Worm (Caenorhabditis elegans) whole organism, young adult: ENCODE measurements around the gene ZK546.19.

ENCODE experiments used
- C06A6.2 ChIP-seq: fragments of 200-800 bp; sonication (Bioruptor generic); conservative IDR thresholded peaks from 2 replicates; pipeline ENCODE4 v1.3.6; 2022; ENCODE audit warnings: missing genetic modification characterization, missing compliant biosample characterization
- C17E4.6 ChIP-seq: fragments of 200-800 bp; sonication (Bioruptor generic); IDR thresholded peaks from 2 replicates; pipeline ENCODE4 v1.3.6; 2022; ENCODE audit warnings: missing genetic modification reagents, missing genetic modification characterization, missing compliant biosample characterization
- F22D6.2 ChIP-seq: sonication (generic microtip); optimal IDR thresholded peaks from 2 replicates; lab custom pipeline; 2016; ENCODE audit warnings: mild to moderate bottlenecking, missing genetic modification characterization, missing compliant biosample characterization
- F33H1.4 ChIP-seq: fragments of 200-800 bp; sonication (Bioruptor generic); IDR thresholded peaks from 2 replicates; pipeline ENCODE4 v1.3.6; 2022; ENCODE audit warnings: missing genetic modification reagents, missing genetic modification characterization, missing compliant biosample characterization
- F37B4.10 ChIP-seq: fragments of 200-800 bp; sonication (Bioruptor generic); IDR thresholded peaks from 2 replicates; pipeline ENCODE4 v1.3.6; 2022; ENCODE audit warnings: missing genetic modification characterization, missing compliant biosample characterization
- F39B2.1 ChIP-seq: fragments of 200-800 bp; sonication (Bioruptor generic); IDR thresholded peaks from 2 replicates; pipeline ENCODE4 v1.3.6; 2022; ENCODE audit warnings: missing genetic modification reagents, missing genetic modification characterization, missing compliant biosample characterization
- K11D2.4 ChIP-seq: fragments of 200-800 bp; sonication (Bioruptor generic); IDR thresholded peaks from 2 replicates; pipeline ENCODE4 v1.3.6; 2022; ENCODE audit warnings: missing genetic modification reagents, missing genetic modification characterization, missing compliant biosample characterization
- K12H6.12 ChIP-seq: fragments of 200-800 bp; sonication (Bioruptor generic); optimal IDR thresholded peaks from 2 replicates; lab custom pipeline; 2018; ENCODE audit warnings: mild to moderate bottlenecking, missing genetic modification characterization, missing compliant biosample characterization
- T26A5.8 ChIP-seq: sonication (generic microtip); optimal IDR thresholded peaks from 2 replicates; lab custom pipeline; 2016; ENCODE audit warnings: missing genetic modification characterization, missing compliant biosample characterization
- Y53F4B.3 ChIP-seq: fragments of 200-800 bp; sonication (Bioruptor generic); IDR thresholded peaks from 2 replicates; pipeline ENCODE4 v1.3.6; 2022; ENCODE audit warnings: missing genetic modification reagents, missing genetic modification characterization, missing compliant biosample characterization
- Y67H2A.10 ChIP-seq: fragments of 200-800 bp; sonication (Bioruptor generic); conservative IDR thresholded peaks from 2 replicates; pipeline ENCODE4 v1.3.6; 2022; ENCODE audit warnings: missing genetic modification reagents, missing genetic modification characterization, missing compliant biosample characterization
- aptf-3 ChIP-seq: fragments of 200-800 bp; sonication (Bioruptor generic); IDR thresholded peaks from 2 replicates; pipeline ENCODE4 v1.3.6; 2022; ENCODE audit warnings: missing genetic modification characterization, missing compliant biosample characterization
- atf-7 ChIP-seq: sonication (generic microtip); optimal IDR thresholded peaks from 2 replicates; lab custom pipeline; 2017; ENCODE audit warnings: mild to moderate bottlenecking, missing genetic modification characterization, missing compliant biosample characterization
- athp-1 ChIP-seq: sonication (generic microtip); optimal IDR thresholded peaks from 2 replicates; lab custom pipeline; 2017; ENCODE audit warnings: mild to moderate bottlenecking, missing genetic modification characterization, missing compliant biosample characterization
- attf-3 ChIP-seq: fragments of 200-800 bp; sonication (Bioruptor generic); conservative IDR thresholded peaks from 2 replicates; pipeline ENCODE4 v1.3.6; 2022; ENCODE audit warnings: missing genetic modification reagents, missing genetic modification characterization, missing compliant biosample characterization
- attf-5 ChIP-seq: fragments of 200-800 bp; sonication (Bioruptor generic); optimal IDR thresholded peaks from 2 replicates; lab custom pipeline; 2018; ENCODE audit warnings: mild to moderate bottlenecking, missing genetic modification characterization, missing compliant biosample characterization
- attf-6 ChIP-seq: fragments of 200-800 bp; sonication (Bioruptor generic); IDR thresholded peaks from 2 replicates; pipeline ENCODE4 v1.3.6; 2022; ENCODE audit warnings: missing genetic modification reagents, missing genetic modification characterization, missing compliant biosample characterization
- bed-1 ChIP-seq: fragments of 200-800 bp; sonication (Bioruptor generic); IDR thresholded peaks from 2 replicates; pipeline ENCODE4 v1.3.6; 2022; ENCODE audit warnings: missing genetic modification reagents, missing genetic modification characterization, missing compliant biosample characterization
- bed-2 ChIP-seq: fragments of 200-800 bp; sonication (Bioruptor generic); IDR thresholded peaks from 2 replicates; pipeline ENCODE4 v1.3.6; 2022; ENCODE audit warnings: missing genetic modification reagents, missing genetic modification characterization, missing compliant biosample characterization
- cebp-1 ChIP-seq, 2 experiments: fragments of 200-800 bp in 1 of 2; sonication (Bioruptor generic) in 1 of 2; sonication (generic microtip) in 1 of 2; IDR thresholded peaks in 1 of 2; optimal IDR thresholded peaks in 1 of 2; 2 replicates each; pipeline versions ENCODE4 v1.3.6 to Lab custom; 2017 to 2022; ENCODE audit warnings: missing compliant biosample characterization in 2 of 2, missing genetic modification characterization in 2 of 2, mild to moderate bottlenecking in 1 of 2, missing genetic modification reagents in 1 of 2, moderate library complexity in 1 of 2
- ceh-40 ChIP-seq: fragments of 200-800 bp; sonication (Bioruptor generic); IDR thresholded peaks from 2 replicates; pipeline ENCODE4 v1.3.6; 2022; ENCODE audit warnings: missing genetic modification characterization, missing compliant biosample characterization
- ceh-58 ChIP-seq: fragments of 200-800 bp; sonication (Bioruptor generic); IDR thresholded peaks from 2 replicates; pipeline ENCODE4 v1.3.6; 2022; ENCODE audit warnings: missing genetic modification characterization, missing compliant biosample characterization
- chd-7 ChIP-seq: sonication (generic microtip); optimal IDR thresholded peaks from 2 replicates; lab custom pipeline; 2016; ENCODE audit warnings: mild to moderate bottlenecking, missing genetic modification characterization, moderate library complexity, missing compliant biosample characterization
- dpl-1 ChIP-seq: fragments of 150-350 bp; optimal IDR thresholded peaks from 2 replicates; lab custom pipeline; 2014; ENCODE audit warnings: missing biosample characterization, missing genetic modification reagents, missing genetic modification characterization
- efl-1 ChIP-seq: fragments of 150-350 bp; optimal IDR thresholded peaks from 2 replicates; lab custom pipeline; 2014; ENCODE audit warnings: missing biosample characterization, missing genetic modification reagents, missing genetic modification characterization
- egrh-3 ChIP-seq: fragments of 200-800 bp; sonication (Bioruptor generic); IDR thresholded peaks from 2 replicates; pipeline ENCODE4 v1.3.6; 2022; ENCODE audit warnings: missing genetic modification reagents, missing genetic modification characterization, missing compliant biosample characterization
- him-1 ChIP-seq: sonication (generic microtip); optimal IDR thresholded peaks from 2 replicates; lab custom pipeline; 2016; ENCODE audit warnings: missing genotype, missing genetic modification reagents, missing genetic modification characterization, missing compliant biosample characterization
- hmg-1.2 ChIP-seq: fragments of 200-800 bp; sonication (Bioruptor generic); IDR thresholded peaks from 2 replicates; pipeline ENCODE4 v1.3.6; 2022; ENCODE audit warnings: missing genetic modification reagents, missing genetic modification characterization, missing compliant biosample characterization
- hrde-1 ChIP-seq: sonication (generic microtip); optimal IDR thresholded peaks from 2 replicates; lab custom pipeline; 2016; ENCODE audit warnings: missing genetic modification characterization, mild to moderate bottlenecking, missing compliant biosample characterization, moderate library complexity, missing genotype, missing genetic modification reagents, borderline replicate concordance
- lin-35 ChIP-seq, 3 experiments: fragments of 150-350 bp in 2 of 3; sonication (generic microtip) in 1 of 3; optimal IDR thresholded peaks; 2 replicates each; lab custom pipeline; 2014 to 2018; ENCODE audit warnings: missing biosample characterization in 3 of 3, missing genetic modification characterization in 3 of 3, missing genetic modification reagents in 3 of 3
- lir-1 ChIP-seq: fragments of 200-800 bp; sonication (Bioruptor generic); conservative IDR thresholded peaks from 2 replicates; pipeline ENCODE4 v1.3.6; 2022; ENCODE audit warnings: missing genetic modification reagents, missing genetic modification characterization, missing compliant biosample characterization
- lsl-1 ChIP-seq: fragments of 200-800 bp; sonication (Bioruptor generic); optimal IDR thresholded peaks from 2 replicates; lab custom pipeline; 2018; ENCODE audit warnings: mild to moderate bottlenecking, missing genetic modification characterization, moderate library complexity, missing compliant biosample characterization
- lsy-27 ChIP-seq: sonication (generic microtip); optimal IDR thresholded peaks from 2 replicates; lab custom pipeline; 2017; ENCODE audit warnings: missing genetic modification characterization, mild to moderate bottlenecking, missing compliant biosample characterization, antibody characterized with exemption, missing genotype, borderline replicate concordance; ENCODE audit not compliant: insufficient read depth
- madf-10 ChIP-seq: sonication (generic microtip); optimal IDR thresholded peaks from 2 replicates; lab custom pipeline; 2016; ENCODE audit warnings: mild to moderate bottlenecking, missing genetic modification characterization, missing compliant biosample characterization
- madf-3 ChIP-seq: fragments of 200-800 bp; sonication (Bioruptor generic); IDR thresholded peaks from 2 replicates; pipeline ENCODE4 v1.3.6; 2022; ENCODE audit warnings: missing genetic modification reagents, missing genetic modification characterization, missing compliant biosample characterization
- madf-6 ChIP-seq: fragments of 200-800 bp; sonication (Bioruptor generic); IDR thresholded peaks from 2 replicates; pipeline ENCODE4 v1.3.6; 2022; ENCODE audit warnings: missing genetic modification reagents, missing genetic modification characterization, missing compliant biosample characterization
- mel-28 ChIP-seq: sonication (generic microtip); optimal IDR thresholded peaks from 2 replicates; lab custom pipeline; 2016; ENCODE audit warnings: borderline replicate concordance, mild to moderate bottlenecking, missing genetic modification characterization, missing compliant biosample characterization
- pha-4 ChIP-seq: fragments of 150-350 bp; sonication (generic microtip); optimal IDR thresholded peaks from 2 replicates; lab custom pipeline; 2014; ENCODE audit warnings: missing biosample characterization, missing genetic modification reagents, missing genetic modification characterization
- rec-8 ChIP-seq, 2 experiments: sonication (generic microtip); optimal IDR thresholded peaks; 2 replicates each; lab custom pipeline; 2016; ENCODE audit warnings: mild to moderate bottlenecking in 2 of 2, missing genetic modification characterization in 2 of 2, missing genetic modification reagents in 2 of 2, missing genotype in 2 of 2, missing biosample characterization in 1 of 2, missing compliant biosample characterization in 1 of 2, moderate library complexity in 1 of 2
- rpc-1 ChIP-seq, 2 experiments: fragments of 150-350 bp in 1 of 2; sonication (generic microtip) in 1 of 2; optimal IDR thresholded peaks; 2 replicates each; lab custom pipeline; 2014 to 2018; ENCODE audit warnings: missing biosample characterization in 1 of 2, missing genetic modification characterization in 1 of 2, missing genetic modification reagents in 1 of 2, missing genotype in 1 of 2
- sdz-38 ChIP-seq: sonication (generic microtip); optimal IDR thresholded peaks from 2 replicates; lab custom pipeline; 2016; ENCODE audit warnings: missing genotype, missing genetic modification characterization, missing compliant biosample characterization
- sea-2 ChIP-seq: fragments of 200-800 bp; sonication (Bioruptor generic); IDR thresholded peaks from 2 replicates; pipeline ENCODE4 v1.3.6; 2022; ENCODE audit warnings: missing genetic modification characterization, missing compliant biosample characterization
- somi-1 ChIP-seq: fragments of 200-800 bp; sonication (Bioruptor generic); optimal IDR thresholded peaks from 2 replicates; lab custom pipeline; 2018; ENCODE audit warnings: mild to moderate bottlenecking, missing genetic modification characterization, missing compliant biosample characterization
- unc-62 ChIP-seq: fragments of 150-350 bp; optimal IDR thresholded peaks from 2 replicates; lab custom pipeline; 2014; ENCODE audit warnings: missing biosample characterization, missing genetic modification reagents, missing genetic modification characterization
- ztf-18 ChIP-seq: sonication (generic microtip); optimal IDR thresholded peaks from 2 replicates; lab custom pipeline; 2016; ENCODE audit warnings: missing genotype, mild to moderate bottlenecking, missing genetic modification characterization, missing compliant biosample characterization

Gene ZK546.19

ce11 chrII:4904778-4905177, 36.7 kb upstream of the ZK546.19 start, which contains the start of gene btbd-10:
Gene btbd-10 (plus strand): TSS chrII:4905008.
- TF ChIP-seq dpl-1 (GFP tag; lab: Kevin White, UChicago) (no peak), unc-62 (GFP tag; lab: Kevin White, UChicago) (peak; percentile 67), F22D6.2 (tag; lab: Kevin White, UChicago) (no peak), pha-4 (tag; lab: Kevin White, UChicago) (peak; percentile 7)

ce11 chrII:4905331-4905730, 36.2 kb upstream of the ZK546.19 start:
- TF ChIP-seq somi-1 (GFP tag; lab: Kevin White, UChicago) (no peak), madf-6 (GFP tag; lab: Robert Waterston, UW) (peak; percentile 56), bed-1 (GFP tag; lab: Robert Waterston, UW) (no peak), C06A6.2 (GFP tag; lab: Robert Waterston, UW) (no peak), lsl-1 (GFP tag; lab: Kevin White, UChicago) (peak; percentile 70), aptf-3 (GFP tag; lab: Robert Waterston, UW) (no peak), F33H1.4 (GFP tag; lab: Robert Waterston, UW) (peak; percentile 50; the same call in 1 of the 2 replicates), hrde-1 (tag; lab: Kevin White, UChicago) (no peak), egrh-3 (GFP tag; lab: Robert Waterston, UW) (no peak), rpc-1 (optimal IDR thresholded peaks at IDR 0.05; lab: Kevin White, UChicago) (no peak), rpc-1 (tag; optimal IDR thresholded peaks at IDR 0.05; lab: Kevin White, UChicago) (no peak), attf-3 (no peak), madf-10 (no peak), sdz-38 (tag; lab: Kevin White, UChicago) (no peak), lin-35 (GFP tag; optimal IDR thresholded peaks at IDR 0.05; lab: Kevin White, UChicago) (no peak), chd-7 (tag; lab: Kevin White, UChicago) (no peak), ceh-58 (no peak), mel-28 (tag; lab: Kevin White, UChicago) (no peak), sea-2 (GFP tag; lab: Robert Waterston, UW) (no peak)

- TF ChIP-seq C17E4.6 (GFP tag; lab: Robert Waterston, UW), result no peak
- no peak for TF ChIP-seq rec-8 (tag; optimal IDR thresholded peaks at IDR 0.05; lab: Kevin White, UChicago)
- no peak for TF ChIP-seq F39B2.1 (GFP tag; lab: Robert Waterston, UW)
- no peak for TF ChIP-seq madf-3 (GFP tag; lab: Robert Waterston, UW)
- no peak for TF ChIP-seq K12H6.12
- TF ChIP-seq bed-2 (GFP tag; lab: Robert Waterston, UW), result no peak
- no peak for TF ChIP-seq ceh-40
- TF ChIP-seq F33H1.4 (GFP tag; lab: Robert Waterston, UW), result no peak
- TF ChIP-seq him-1 (tag; lab: Kevin White, UChicago), result no peak
- no peak for TF ChIP-seq ztf-18
- TF ChIP-seq lsy-27 (tag; lab: Kevin White, UChicago), result no peak
- no peak for TF ChIP-seq T26A5.8
- TF ChIP-seq Y67H2A.10, result no peak
Observed at ce11 chrII:4905883-4906282, 35.6 kb upstream of the ZK546.19 start.

- no peak for TF ChIP-seq athp-1 (tag; lab: Kevin White, UChicago)
- TF ChIP-seq T26A5.8, result no peak
- no peak for TF ChIP-seq ceh-40
- no peak for TF ChIP-seq atf-7 (tag; lab: Kevin White, UChicago)
- no peak for TF ChIP-seq F37B4.10
- no peak for TF ChIP-seq attf-6 (GFP tag; lab: Robert Waterston, UW)
- no peak for TF ChIP-seq efl-1
- TF ChIP-seq attf-5 (GFP tag; lab: Kevin White, UChicago), result peak; percentile 22
- TF ChIP-seq cebp-1 (GFP tag; IDR thresholded peaks at IDR 0.05; lab: Robert Waterston, UW), result no peak
- peak; percentile 20 for TF ChIP-seq cebp-1 (tag; optimal IDR thresholded peaks at IDR 0.05; lab: Kevin White, UChicago)
- TF ChIP-seq K11D2.4, result 0 out of 2 replicates have a peak, but pooled peaks have one; percentile 9
- TF ChIP-seq lir-1 (GFP tag; lab: Robert Waterston, UW), result no peak
- no peak for TF ChIP-seq Y53F4B.3
- peak; percentile 40; the same call in 1 of the 2 replicates for TF ChIP-seq hmg-1.2 (GFP tag; lab: Robert Waterston, UW)
- no peak for TF ChIP-seq F39B2.1 (GFP tag; lab: Robert Waterston, UW)
Observed at ce11 chrII:4908160-4908559, 33.4 kb upstream of the ZK546.19 start.
